Worm (Caenorhabditis elegans): ENCODE results near the gene F09E10.5.

The F09E10.5 gene

ce11 chrX:1485718-1486117 lies 8.4 kb downstream of the F09E10.5 start, which contains the start of gene D1005.4:
D1005.4 (minus strand) TSS chrX:1485818.
- no peak for TF ChIP-seq nhr-76 (tag; optimal IDR thresholded peaks at IDR 0.05)
- TF ChIP-seq lsy-2 (tag; optimal IDR thresholded peaks at IDR 0.05): no peak
- TF ChIP-seq unc-62 (GFP tag; optimal IDR thresholded peaks at IDR 0.05): no peak
- TF ChIP-seq nhr-12 (tag; optimal IDR thresholded peaks at IDR 0.05): no peak

- TF ChIP-seq blmp-1 (tag; optimal IDR thresholded peaks at IDR 0.05) (no peak), nhr-2 (tag; optimal IDR thresholded peaks at IDR 0.05) (no peak)
Observed at ce11 chrX:1483229-1483628, 10.9 kb downstream of the F09E10.5 start.

- TF ChIP-seq ceh-39 (tag; optimal IDR thresholded peaks at IDR 0.05) (no peak), mls-2 (tag; optimal IDR thresholded peaks at IDR 0.05) (no peak), hlh-1 (tag; optimal IDR thresholded peaks at IDR 0.05) (no peak), sptf-1 (tag; optimal IDR thresholded peaks at IDR 0.05) (no peak), zip-8 (tag; optimal IDR thresholded peaks at IDR 0.05) (no peak), mep-1 (tag; optimal IDR thresholded peaks at IDR 0.05) (no peak), elt-1 (tag; optimal IDR thresholded peaks at IDR 0.05; ENCODE audit: borderline replicate concordance, insufficient read depth) (no peak), flh-1 (GFP tag; optimal IDR thresholded peaks at IDR 0.05) (no peak), ceh-83 (GFP tag; optimal IDR thresholded peaks at IDR 0.05) (no peak), mab-5 (tag; optimal IDR thresholded peaks at IDR 0.05) (no peak), unc-120 (tag; optimal IDR thresholded peaks at IDR 0.05; ENCODE audit: poor library complexity, severe bottlenecking) (no peak), nhr-12 (tag; optimal IDR thresholded peaks at IDR 0.05) (no peak), nhr-28 (tag; optimal IDR thresholded peaks at IDR 0.05) (no peak)
Observed at ce11 chrX:1480564-1480963, 13.6 kb downstream of the F09E10.5 start.

- no peak for TF ChIP-seq lin-13 (tag; optimal IDR thresholded peaks at IDR 0.05)
- TF ChIP-seq tbx-8 (GFP tag; optimal IDR thresholded peaks at IDR 0.05): no peak
- TF ChIP-seq bed-3 (GFP tag; optimal IDR thresholded peaks at IDR 0.05): no peak
- TF ChIP-seq mab-5 (tag; optimal IDR thresholded peaks at IDR 0.05): no peak
- TF ChIP-seq ham-2 (GFP tag; optimal IDR thresholded peaks at IDR 0.05): no peak
- TF ChIP-seq cnd-1 (tag; optimal IDR thresholded peaks at IDR 0.05): no peak
- no peak for TF ChIP-seq ceh-39 (tag; optimal IDR thresholded peaks at IDR 0.05)
- TF ChIP-seq unc-62 (GFP tag; optimal IDR thresholded peaks at IDR 0.05): no peak
- no peak for TF ChIP-seq zip-8 (tag; optimal IDR thresholded peaks at IDR 0.05)
Observed at ce11 chrX:1479637-1480036, 14.5 kb downstream of the F09E10.5 start.

ce11 chrX:1479190-1479589 lies 15.0 kb downstream of the F09E10.5 start, which contains the start of gene acly-1:
acly-1 (plus strand) TSS chrX:1479542.
- TF ChIP-seq zip-8 (tag; optimal IDR thresholded peaks at IDR 0.05) (no peak), tbx-8 (GFP tag; optimal IDR thresholded peaks at IDR 0.05) (no peak), elt-1 (tag; optimal IDR thresholded peaks at IDR 0.05; ENCODE audit: borderline replicate concordance, insufficient read depth) (no peak), lin-32 (GFP tag; optimal IDR thresholded peaks at IDR 0.05) (no peak), sptf-1 (tag; optimal IDR thresholded peaks at IDR 0.05) (no peak)

ce11 chrX:1478569-1478968 lies 15.6 kb downstream of the F09E10.5 start:
- no peak for TF ChIP-seq sem-2 (GFP tag; optimal IDR thresholded peaks at IDR 0.05)
- TF ChIP-seq cnd-1 (tag; optimal IDR thresholded peaks at IDR 0.05): no peak
- no peak for TF ChIP-seq M03D4.4 (tag; optimal IDR thresholded peaks at IDR 0.05)
- no peak for TF ChIP-seq drap-1 (GFP tag; optimal IDR thresholded peaks at IDR 0.05)
- no peak for TF ChIP-seq nhr-76 (tag; optimal IDR thresholded peaks at IDR 0.05)
- TF ChIP-seq ham-2 (GFP tag; optimal IDR thresholded peaks at IDR 0.05): no peak
- no peak for TF ChIP-seq snpc-4 (tag; optimal IDR thresholded peaks at IDR 0.05)
- no peak for TF ChIP-seq mls-2 (tag; optimal IDR thresholded peaks at IDR 0.05)
- TF ChIP-seq pha-4 (tag; optimal IDR thresholded peaks at IDR 0.05): no peak
- TF ChIP-seq mep-1 (tag; optimal IDR thresholded peaks at IDR 0.05): no peak
- no peak for TF ChIP-seq hlh-1 (tag; optimal IDR thresholded peaks at IDR 0.05)
- no peak for TF ChIP-seq ces-1 (GFP tag; optimal IDR thresholded peaks at IDR 0.05)
- TF ChIP-seq bed-3 (GFP tag; optimal IDR thresholded peaks at IDR 0.05): no peak
- TF ChIP-seq nhr-28 (tag; optimal IDR thresholded peaks at IDR 0.05): no peak
- no peak for TF ChIP-seq nhr-2 (tag; optimal IDR thresholded peaks at IDR 0.05)
- no peak for TF ChIP-seq unc-62 (GFP tag; optimal IDR thresholded peaks at IDR 0.05)
- no peak for TF ChIP-seq ceh-43 (GFP tag; optimal IDR thresholded peaks at IDR 0.05)
- TF ChIP-seq lin-13 (tag; optimal IDR thresholded peaks at IDR 0.05): no peak

Measured in whole organism, mixed stage, embryonic.